Comparison of ENCODE assay signal across 3 fruit fly cellular contexts in the genomic region with DNA sequence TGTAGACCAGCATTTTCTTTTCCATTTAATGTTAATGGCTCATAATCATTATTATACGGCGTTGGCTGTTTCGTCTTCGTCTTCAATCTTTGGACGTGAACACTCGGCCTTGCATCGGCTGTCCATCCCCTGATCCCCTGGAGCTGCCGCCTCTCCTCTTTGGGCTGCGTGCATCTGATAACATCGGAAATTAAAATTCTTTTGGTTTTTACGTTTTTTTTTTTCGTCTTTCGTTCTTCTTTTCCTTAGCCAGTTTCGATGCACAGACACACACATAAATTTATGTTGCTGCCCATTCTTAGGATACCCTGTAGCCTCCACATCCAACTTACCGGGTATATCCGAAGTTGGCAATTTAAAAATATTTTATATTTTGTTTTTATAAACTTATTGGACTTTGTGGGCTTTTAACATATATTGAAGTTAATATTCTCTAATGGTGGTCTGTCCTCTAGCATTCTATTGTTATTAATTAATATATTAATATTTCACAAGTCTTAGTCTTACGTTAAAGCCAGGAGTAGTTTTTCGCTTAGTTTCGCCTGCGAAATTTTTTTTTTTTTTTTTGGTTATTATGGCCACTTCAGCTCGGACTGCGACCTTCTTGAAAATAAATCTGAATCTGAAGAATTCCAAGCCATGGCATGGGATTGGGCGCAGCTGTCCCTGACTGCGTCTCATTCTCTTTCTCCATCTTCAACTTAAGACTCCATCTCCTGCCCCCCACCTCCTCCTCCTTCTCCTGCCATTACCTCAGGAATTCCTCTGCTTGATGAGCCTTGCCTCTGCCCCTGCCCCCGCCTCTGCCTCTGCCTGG.
TF ChIP-seq lines count a peak whose summit lies in the region.

No protein-coding gene starts in this region.

TF ChIP-seq in whole organism, embryonic, 481 proteins besides CTCF, POLR2A, EP300 and RAD21 (continued from another document and continues in another):
- TF ChIP-seq sug (tag; optimal IDR thresholded peaks at IDR 0.05; lab: Kevin White, UChicago) (no peak), CG17186 (GFP tag; optimal IDR thresholded peaks at IDR 0.05; lab: Kevin White, UChicago) (no peak), CG15073 (GFP tag; optimal IDR thresholded peaks at IDR 0.05; lab: Kevin White, UChicago) (no peak), CG8924 (tag; optimal IDR thresholded peaks at IDR 0.05; lab: Kevin White, UChicago) (peak; percentile 67), sob (GFP tag; IDR thresholded peaks at IDR 0.05; lab: Robert Waterston, UW) (no peak), CG15601 (tag; optimal IDR thresholded peaks at IDR 0.05; lab: Kevin White, UChicago) (peak; percentile 65), cas (GFP tag; IDR thresholded peaks at IDR 0.05; lab: Robert Waterston, UW) (no peak), CG16815 (GFP tag; optimal IDR thresholded peaks at IDR 0.05; lab: Kevin White, UChicago) (peak; percentile 81), Ptx1 (GFP tag; IDR thresholded peaks at IDR 0.05; lab: Robert Waterston, UW) (no peak), rib (GFP tag; IDR thresholded peaks at IDR 0.05; lab: Robert Waterston, UW) (no peak), CG7786 (GFP tag; optimal IDR thresholded peaks at IDR 0.05; lab: Kevin White, UChicago) (no peak), CG15514 (GFP tag; optimal IDR thresholded peaks at IDR 0.05; lab: Kevin White, UChicago) (no peak), Sox100B (GFP tag; optimal IDR thresholded peaks at IDR 0.05; lab: Kevin White, UChicago) (peak; percentile 52), D19B (GFP tag; optimal IDR thresholded peaks at IDR 0.05; lab: Kevin White, UChicago) (peak; percentile 63), NfI (GFP tag; optimal IDR thresholded peaks at IDR 0.05; lab: Kevin White, UChicago) (no peak), H15 (GFP tag; IDR thresholded peaks at IDR 0.05; lab: Robert Waterston, UW) (no peak), MBD-R2 (GFP tag; IDR thresholded peaks at IDR 0.05; lab: Robert Waterston, UW) (no peak), lmd (GFP tag; IDR thresholded peaks at IDR 0.05; lab: Robert Waterston, UW) (peak; percentile 18; the same call in 1 of the 2 replicates), seq (GFP tag; IDR thresholded peaks at IDR 0.05; lab: Robert Waterston, UW) (no peak), CG12104 (GFP tag; optimal IDR thresholded peaks at IDR 0.05; lab: Kevin White, UChicago) (no peak), Med (GFP tag; lab: Kevin White, UChicago) (no peak), CG30431 (GFP tag; optimal IDR thresholded peaks at IDR 0.05; lab: Kevin White, UChicago) (peak; percentile 58), Hr3 (GFP tag; optimal IDR thresholded peaks at IDR 0.05; lab: Kevin White, UChicago) (peak; percentile 38), Fer3 (tag; optimal IDR thresholded peaks at IDR 0.05; lab: Kevin White, UChicago) (no peak), pzg (GFP tag; optimal IDR thresholded peaks at IDR 0.05; lab: Kevin White, UChicago) (no peak), peb (GFP tag; IDR thresholded peaks at IDR 0.05; lab: Robert Waterston, UW) (no peak), TFAM (GFP tag; optimal IDR thresholded peaks at IDR 0.05; lab: Kevin White, UChicago) (no peak), CG4282 (GFP tag; optimal IDR thresholded peaks at IDR 0.05; lab: Kevin White, UChicago) (no peak), bbx (GFP tag; IDR thresholded peaks at IDR 0.05; lab: Robert Waterston, UW; ENCODE audit: partially characterized antibody) (no peak), ftz-f1 (GFP tag; optimal IDR thresholded peaks at IDR 0.05; lab: Kevin White, UChicago) (no peak), CG11560 (tag; IDR thresholded peaks at IDR 0.05; lab: Robert Waterston, UW) (no peak), Oli (tag; optimal IDR thresholded peaks at IDR 0.05; lab: Kevin White, UChicago) (peak; percentile 62), Atf6 (GFP tag; IDR thresholded peaks at IDR 0.05; lab: Robert Waterston, UW) (no peak), CG10209 (GFP tag; optimal IDR thresholded peaks at IDR 0.05; lab: Kevin White, UChicago) (peak; percentile 37), CG1024 (GFP tag; IDR thresholded peaks at IDR 0.05; lab: Robert Waterston, UW) (no peak), fd96Cb (tag; optimal IDR thresholded peaks at IDR 0.05; lab: Kevin White, UChicago) (peak; percentile 56), CG4424 (GFP tag; optimal IDR thresholded peaks at IDR 0.05; lab: Kevin White, UChicago) (peak; percentile 60), onecut (GFP tag; IDR thresholded peaks at IDR 0.05; lab: Robert Waterston, UW) (no peak), CG1602 (GFP tag; optimal IDR thresholded peaks at IDR 0.05; lab: Kevin White, UChicago) (peak; percentile 42), CG1792 (GFP tag; optimal IDR thresholded peaks at IDR 0.05; lab: Kevin White, UChicago) (no peak), HmgD (GFP tag; optimal IDR thresholded peaks at IDR 0.05; lab: Kevin White, UChicago) (no peak), nom (GFP tag; optimal IDR thresholded peaks at IDR 0.05; lab: Kevin White, UChicago) (peak; percentile 75), org-1 (GFP tag; optimal IDR thresholded peaks at IDR 0.05; lab: Kevin White, UChicago) (no peak)

TF ChIP-seq in whole organism, prepupa, 60 proteins besides CTCF, POLR2A, EP300 and RAD21 (continued from another document):
- TF ChIP-seq CG32006 (GFP tag; optimal IDR thresholded peaks at IDR 0.05; lab: Kevin White, UChicago) (peak; percentile 81), CG31627 (GFP tag; optimal IDR thresholded peaks at IDR 0.05; lab: Kevin White, UChicago) (peak; percentile 78), spab (GFP tag; optimal IDR thresholded peaks at IDR 0.05; lab: Kevin White, UChicago) (peak; percentile 90), Hr39 (GFP tag; optimal IDR thresholded peaks at IDR 0.05; lab: Kevin White, UChicago) (peak; percentile 63), cyc (GFP tag; optimal IDR thresholded peaks at IDR 0.05; lab: Kevin White, UChicago) (peak; percentile 81), CG8319 (GFP tag; optimal IDR thresholded peaks at IDR 0.05; lab: Kevin White, UChicago) (peak; percentile 62), ss (GFP tag; optimal IDR thresholded peaks at IDR 0.05; lab: Kevin White, UChicago) (peak; percentile 69 to 93), CG9139 (GFP tag; optimal IDR thresholded peaks at IDR 0.05; lab: Kevin White, UChicago) (peak; percentile 86), Met (GFP tag; optimal IDR thresholded peaks at IDR 0.05; lab: Kevin White, UChicago) (peak; percentile 88), pdm3 (GFP tag; optimal IDR thresholded peaks at IDR 0.05; lab: Kevin White, UChicago) (peak; percentile 71), dsx (GFP tag; optimal IDR thresholded peaks at IDR 0.05; lab: Kevin White, UChicago; ENCODE audit: poor library complexity, severe bottlenecking) (peak; percentile 89), esn (GFP tag; optimal IDR thresholded peaks at IDR 0.05; lab: Kevin White, UChicago) (peak; percentile 95), CG16779 (tag; optimal IDR thresholded peaks at IDR 0.05; lab: Kevin White, UChicago) (peak; percentile 80), lz (GFP tag; optimal IDR thresholded peaks at IDR 0.05; lab: Kevin White, UChicago) (peak; percentile 82), CG6808 (GFP tag; optimal IDR thresholded peaks at IDR 0.05; lab: Kevin White, UChicago) (peak; percentile 91), fd85E (GFP tag; optimal IDR thresholded peaks at IDR 0.05; lab: Kevin White, UChicago) (peak; percentile 20), CG10631 (GFP tag; optimal IDR thresholded peaks at IDR 0.05; lab: Kevin White, UChicago) (peak; percentile 93), Gug (GFP tag; IDR thresholded peaks at IDR 0.05; lab: Robert Waterston, UW) (no peak), salr (GFP tag; optimal IDR thresholded peaks at IDR 0.05; lab: Kevin White, UChicago) (peak; percentile 72 to 84), CG3032 (tag; optimal IDR thresholded peaks at IDR 0.05; lab: Kevin White, UChicago) (peak; percentile 92), CG6163 (GFP tag; IDR thresholded peaks at IDR 0.05; lab: Robert Waterston, UW) (peak; percentile 81), CG1621 (tag; optimal IDR thresholded peaks at IDR 0.05; lab: Kevin White, UChicago) (peak; percentile 62), CG6276 (GFP tag; optimal IDR thresholded peaks at IDR 0.05; lab: Kevin White, UChicago) (peak; percentile 35), CG8119 (GFP tag; IDR thresholded peaks at IDR 0.05; lab: Robert Waterston, UW) (peak; percentile 73), CG6792 (GFP tag; optimal IDR thresholded peaks at IDR 0.05; lab: Kevin White, UChicago) (peak; percentile 86), eg (GFP tag; IDR thresholded peaks at IDR 0.05; lab: Robert Waterston, UW) (no peak), Ets21C (GFP tag; optimal IDR thresholded peaks at IDR 0.05; lab: Kevin White, UChicago) (peak; percentile 71), achi (GFP tag; optimal IDR thresholded peaks at IDR 0.05; lab: Kevin White, UChicago) (peak; percentile 90), topi (GFP tag; optimal IDR thresholded peaks at IDR 0.05; lab: Kevin White, UChicago) (peak; percentile 89), vri (GFP tag; optimal IDR thresholded peaks at IDR 0.05; lab: Kevin White, UChicago) (peak; percentile 84), CG7368 (GFP tag; optimal IDR thresholded peaks at IDR 0.05; lab: Kevin White, UChicago) (peak; percentile 65), fd59A (GFP tag; optimal IDR thresholded peaks at IDR 0.05; lab: Kevin White, UChicago) (peak; percentile 88), acj6 (GFP tag; optimal IDR thresholded peaks at IDR 0.05; lab: Kevin White, UChicago) (peak; percentile 90), Sox102F (GFP tag; optimal IDR thresholded peaks at IDR 0.05; lab: Kevin White, UChicago) (peak; percentile 89), Blimp-1 (GFP tag; optimal IDR thresholded peaks at IDR 0.05; lab: Kevin White, UChicago) (peak; percentile 77), CG4318 (GFP tag; optimal IDR thresholded peaks at IDR 0.05; lab: Kevin White, UChicago) (peak; percentile 69), CG11294 (GFP tag; IDR thresholded peaks at IDR 0.05; lab: Robert Waterston, UW) (no peak), CG3919 (GFP tag; optimal IDR thresholded peaks at IDR 0.05; lab: Kevin White, UChicago) (peak; percentile 85), Ets96B (tag; optimal IDR thresholded peaks at IDR 0.05; lab: Kevin White, UChicago) (peak; percentile 93), Sox15 (GFP tag; optimal IDR thresholded peaks at IDR 0.05; lab: Kevin White, UChicago) (peak; percentile 77)

TF ChIP-seq in whole organism, wandering third instar larva, 38 proteins besides CTCF, POLR2A, EP300 and RAD21 (continued from another document):
- TF ChIP-seq dsf (GFP tag; optimal IDR thresholded peaks at IDR 0.05; lab: Kevin White, UChicago; ENCODE audit: borderline replicate concordance) (peak; percentile 28), dmrt93B (GFP tag; optimal IDR thresholded peaks at IDR 0.05; lab: Kevin White, UChicago) (peak; percentile 83), Hnf4 (GFP tag; optimal IDR thresholded peaks at IDR 0.05; lab: Kevin White, UChicago) (peak; percentile 45), Myc (optimal IDR thresholded peaks at IDR 0.05; lab: Kevin White, UChicago) (no peak), h (GFP tag; optimal IDR thresholded peaks at IDR 0.05; lab: Kevin White, UChicago) (peak; percentile 87), Jra (GFP tag; optimal IDR thresholded peaks at IDR 0.05; lab: Kevin White, UChicago) (peak; percentile 4), br (GFP tag; optimal IDR thresholded peaks at IDR 0.05; lab: Kevin White, UChicago) (peak; percentile 63)
TF ChIP-seq in whole organism, wandering third instar larva: peak in this region for 20.
